Fruit fly (Drosophila melanogaster): ENCODE results near the gene CG4022.

Gene CG4022

DNA sequence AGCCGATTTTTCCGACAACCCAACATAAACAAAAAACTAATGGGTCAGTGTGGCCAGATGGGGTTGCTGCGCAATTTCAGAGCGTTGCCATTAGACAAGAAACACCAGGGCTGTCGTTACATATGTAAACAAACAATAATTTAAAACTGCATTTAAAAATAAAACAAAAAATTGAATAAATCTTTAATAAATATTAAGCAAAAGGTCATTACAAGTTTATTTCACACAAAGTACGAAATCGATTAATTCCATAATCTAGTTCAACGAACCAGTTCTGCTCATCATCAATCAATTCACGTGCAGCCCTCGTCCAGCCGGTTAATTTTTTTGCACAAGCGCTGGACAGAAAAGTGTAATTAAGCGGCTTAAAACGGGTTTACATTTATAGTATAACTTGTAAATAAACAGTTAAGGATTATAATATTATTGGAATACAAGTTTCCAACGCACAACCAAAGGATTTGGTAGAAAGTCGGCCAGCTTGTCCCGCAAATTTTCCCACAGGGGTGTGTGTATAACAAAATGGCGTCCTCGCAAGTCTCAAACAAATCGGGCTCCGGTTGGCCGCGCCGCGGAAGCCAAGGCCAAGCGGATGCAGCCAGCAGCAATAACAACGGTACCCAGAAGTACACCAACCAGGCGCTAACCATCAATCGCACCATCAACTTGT, at the start of gene CG4022, which contains the start of gene Cpsf5 (continued):
- TF ChIP-seq gro (GFP tag; optimal IDR thresholded peaks at IDR 0.05) (peak; percentile 23), Fer1 (GFP tag; optimal IDR thresholded peaks at IDR 0.05) (peak; percentile 82), Spps (tag; optimal IDR thresholded peaks at IDR 0.05) (peak; percentile 67), Xbp1 (GFP tag; optimal IDR thresholded peaks at IDR 0.05) (peak; percentile 84), run (tag; optimal IDR thresholded peaks at IDR 0.05) (peak; percentile 54), CG7839 (tag; optimal IDR thresholded peaks at IDR 0.05) (peak; percentile 79), vvl (GFP tag; IDR thresholded peaks at IDR 0.05) (peak; percentile 85), org-1 (GFP tag; optimal IDR thresholded peaks at IDR 0.05) (peak; percentile 45), CG9727 (GFP tag; optimal IDR thresholded peaks at IDR 0.05) (peak; percentile 84), CG15696 (tag; optimal IDR thresholded peaks at IDR 0.05) (peak; percentile 85), Hr78 (GFP tag; optimal IDR thresholded peaks at IDR 0.05) (no peak), CG12744 (GFP tag; optimal IDR thresholded peaks at IDR 0.05) (peak; percentile 62), Dek (tag; optimal IDR thresholded peaks at IDR 0.05) (peak; percentile 83), CG1603 (tag; optimal IDR thresholded peaks at IDR 0.05) (peak; percentile 64), Taf1 (GFP tag; IDR thresholded peaks at IDR 0.05) (peak; percentile 68), Eip74EF (GFP tag; optimal IDR thresholded peaks at IDR 0.05) (peak in 1 of 2 experiments; percentile 36), zfh2 (GFP tag; optimal IDR thresholded peaks at IDR 0.05) (peak; percentile 72), CG42726 (GFP tag; IDR thresholded peaks at IDR 0.05; ENCODE audit: partially characterized antibody) (no peak), Chrac-16 (GFP tag; optimal IDR thresholded peaks at IDR 0.05) (peak; percentile 85), CG13624 (GFP tag; optimal IDR thresholded peaks at IDR 0.05) (peak; percentile 60), CG9437 (GFP tag; optimal IDR thresholded peaks at IDR 0.05) (peak; percentile 60), vfl (GFP tag; optimal IDR thresholded peaks at IDR 0.05) (peak; percentile 54), Asciz (GFP tag; optimal IDR thresholded peaks at IDR 0.05) (peak; percentile 52), CG12071 (GFP tag; optimal IDR thresholded peaks at IDR 0.05) (peak; percentile 27), Fer3 (tag; optimal IDR thresholded peaks at IDR 0.05) (peak; percentile 78), bbx (GFP tag; IDR thresholded peaks at IDR 0.05; ENCODE audit: partially characterized antibody) (no peak), CG6791 (GFP tag; IDR thresholded peaks at IDR 0.05; ENCODE audit: partially characterized antibody) (no peak), Deaf1 (tag; optimal IDR thresholded peaks at IDR 0.05) (peak; percentile 60), CG10462 (GFP tag; optimal IDR thresholded peaks at IDR 0.05) (peak; percentile 67), NFAT (GFP tag; IDR thresholded peaks at IDR 0.05) (peak; percentile 72), lab (GFP tag; optimal IDR thresholded peaks at IDR 0.05) (peak; percentile 88), CG4730 (GFP tag; IDR thresholded peaks at IDR 0.05) (peak; percentile 62), CG13775 (GFP tag; optimal IDR thresholded peaks at IDR 0.05) (peak; percentile 87), dm (GFP tag; optimal IDR thresholded peaks at IDR 0.05) (peak; percentile 30), cg (GFP tag; optimal IDR thresholded peaks at IDR 0.05) (no peak), Oaz (GFP tag; IDR thresholded peaks at IDR 0.05) (peak; percentile 80), CG4854 (GFP tag; optimal IDR thresholded peaks at IDR 0.05) (peak; percentile 62), bcd (GFP tag; optimal IDR thresholded peaks at IDR 0.05) (peak; percentile 73), CG1602 (GFP tag; optimal IDR thresholded peaks at IDR 0.05) (peak; percentile 73), pita (GFP tag; optimal IDR thresholded peaks at IDR 0.05) (no peak), ind (GFP tag; optimal IDR thresholded peaks at IDR 0.05) (peak; percentile 75), schlank (tag; optimal IDR thresholded peaks at IDR 0.05) (peak; percentile 63), Aef1 (GFP tag; IDR thresholded peaks at IDR 0.05) (peak; percentile 76), Lhr (GFP tag; optimal IDR thresholded peaks at IDR 0.05) (peak; percentile 80), CG17912 (GFP tag; optimal IDR thresholded peaks at IDR 0.05) (peak; percentile 56), H15 (GFP tag; IDR thresholded peaks at IDR 0.05) (peak; percentile 69; the same call in 2 of the 3 replicates), fu2 (GFP tag; optimal IDR thresholded peaks at IDR 0.05) (no peak), Lpt (GFP tag; optimal IDR thresholded peaks at IDR 0.05) (no peak), Sry-δ (GFP tag; optimal IDR thresholded peaks at IDR 0.05) (peak; percentile 42)

Data from whole organism, embryonic.